Fruit fly (Drosophila melanogaster) whole organism, embryonic: ENCODE measurements around the gene Bsg.

Source experiments
- Adf1 ChIP-seq: fragments of 200-800 bp; sonication (Bioruptor generic); IDR thresholded peaks from 2 replicates; pipeline ENCODE4 v1.3.6; 2022; ENCODE audit warnings: missing biosample characterization, missing genetic modification characterization
- Atf3 ChIP-seq: fragments of 200-800 bp; sonication (Bioruptor generic); optimal IDR thresholded peaks from 3 replicates; lab custom pipeline; 2016; ENCODE audit warnings: missing biosample characterization, missing genetic modification characterization
- Atf6 ChIP-seq: fragments of 200-800 bp; sonication (Bioruptor generic); IDR thresholded peaks from 2 replicates; pipeline ENCODE4 v1.3.6; 2022; ENCODE audit warnings: missing biosample characterization, missing genetic modification characterization
- Blimp-1 ChIP-seq: fragments of 200-800 bp; sonication (Bioruptor generic); optimal IDR thresholded peaks from 3 replicates; lab custom pipeline; 2018; ENCODE audit warnings: missing biosample characterization, missing genetic modification characterization, mild to moderate bottlenecking, moderate library complexity, missing genetic modification reagents
- CG10366 ChIP-seq: fragments of 200-800 bp; sonication (Bioruptor generic); IDR thresholded peaks from 2 replicates; pipeline ENCODE4 v1.3.6; 2022; ENCODE audit warnings: missing biosample characterization, missing genetic modification characterization
- CG11398 ChIP-seq: fragments of 200-800 bp; sonication (Bioruptor generic); optimal IDR thresholded peaks from 2 replicates; lab custom pipeline; 2016; ENCODE audit warnings: missing biosample characterization, missing genetic modification characterization
- CG13296 ChIP-seq: fragments of 200-800 bp; sonication (Bioruptor generic); optimal IDR thresholded peaks from 3 replicates; lab custom pipeline; 2018; ENCODE audit warnings: missing biosample characterization, mild to moderate bottlenecking, missing genetic modification characterization
- CG13624 ChIP-seq: fragments of 200-800 bp; sonication (Bioruptor generic); optimal IDR thresholded peaks from 2 replicates; lab custom pipeline; 2016; ENCODE audit warnings: missing biosample characterization, missing genetic modification characterization
- CG15269 ChIP-seq: fragments of 200-800 bp; sonication (Bioruptor generic); optimal IDR thresholded peaks from 2 replicates; lab custom pipeline; 2018; ENCODE audit warnings: missing biosample characterization, mild to moderate bottlenecking, missing genetic modification characterization, moderate library complexity
- CG1792 ChIP-seq: fragments of 200-800 bp; sonication (Bioruptor generic); optimal IDR thresholded peaks from 2 replicates; lab custom pipeline; 2016; ENCODE audit warnings: missing biosample characterization, missing genetic modification characterization
- CG32767 ChIP-seq: fragments of 200-800 bp; sonication (Bioruptor generic); IDR thresholded peaks from 2 replicates; pipeline ENCODE4 v1.3.6; 2022; ENCODE audit warnings: missing biosample characterization, missing genetic modification characterization
- CG4854 ChIP-seq: fragments of 200-800 bp; sonication (Bioruptor generic); optimal IDR thresholded peaks from 2 replicates; lab custom pipeline; 2016; ENCODE audit warnings: missing biosample characterization, missing genetic modification characterization, inconsistent platforms
- CG6272 ChIP-seq: fragments of 200-800 bp; sonication (Bioruptor generic); IDR thresholded peaks from 2 replicates; pipeline ENCODE4 v1.3.6; 2022; ENCODE audit warnings: missing biosample characterization, missing genetic modification characterization
- CG6689 ChIP-seq: fragments of 200-800 bp; sonication (Bioruptor generic); IDR thresholded peaks from 2 replicates; pipeline ENCODE4 v1.3.6; 2022; ENCODE audit warnings: missing biosample characterization, missing genetic modification characterization
- CG7839 ChIP-seq: fragments of 200-800 bp; sonication (Bioruptor generic); optimal IDR thresholded peaks from 3 replicates; lab custom pipeline; 2018; ENCODE audit warnings: missing biosample characterization, mild to moderate bottlenecking, missing genetic modification characterization, moderate library complexity
- CG7963 ChIP-seq: fragments of 200-800 bp; sonication (Bioruptor generic); IDR thresholded peaks from 3 replicates; pipeline ENCODE4 v1.3.6; 2022; ENCODE audit warnings: missing biosample characterization, missing genetic modification characterization; ENCODE audit not compliant: partially characterized antibody
- CG8359 ChIP-seq: fragments of 200-800 bp; sonication (Bioruptor generic); optimal IDR thresholded peaks from 2 replicates; lab custom pipeline; 2017; ENCODE audit warnings: missing biosample characterization, mild to moderate bottlenecking, missing genetic modification characterization, borderline replicate concordance
- CG9727 ChIP-seq: fragments of 200-800 bp; sonication (Bioruptor generic); optimal IDR thresholded peaks from 3 replicates; lab custom pipeline; 2017; ENCODE audit warnings: missing biosample characterization, mild to moderate bottlenecking, missing genetic modification characterization
- CG9817 ChIP-seq: fragments of 200-800 bp; sonication (Bioruptor generic); optimal IDR thresholded peaks from 2 replicates; lab custom pipeline; 2018; ENCODE audit warnings: missing biosample characterization, mild to moderate bottlenecking, missing genetic modification characterization, moderate library complexity
- Deaf1 ChIP-seq: fragments of 200-800 bp; optimal IDR thresholded peaks from 3 replicates; lab custom pipeline; 2019; ENCODE audit warnings: missing biosample characterization, mild to moderate bottlenecking, missing genetic modification characterization, moderate library complexity
- Dll ChIP-seq: fragments of 200-800 bp; sonication (Bioruptor generic); IDR thresholded peaks from 4 replicates; pipeline ENCODE4 v1.3.6; 2022; ENCODE audit warnings: missing biosample characterization, missing genetic modification characterization; ENCODE audit not compliant: partially characterized antibody
- Doc3 ChIP-seq: fragments of 200-800 bp; sonication (Bioruptor generic); IDR thresholded peaks from 3 replicates; pipeline ENCODE4 v1.3.6; 2022; ENCODE audit warnings: missing biosample characterization, missing genetic modification characterization; ENCODE audit not compliant: partially characterized antibody
- Ets65A ChIP-seq: fragments of 200-800 bp; sonication (Bioruptor generic); peaks from one replicate; lab custom pipeline; 2016; ENCODE audit warnings: missing biosample characterization, missing genetic modification characterization
- Ets97D ChIP-seq: fragments of 200-800 bp; sonication (Bioruptor generic); optimal IDR thresholded peaks from 3 replicates; lab custom pipeline; 2016; ENCODE audit warnings: missing biosample characterization, missing genetic modification characterization
- Fer3 ChIP-seq: fragments of 200-800 bp; sonication (Bioruptor generic); optimal IDR thresholded peaks from 2 replicates; lab custom pipeline; 2018; ENCODE audit warnings: missing biosample characterization, mild to moderate bottlenecking, missing genetic modification characterization, moderate library complexity
- HmgD ChIP-seq: fragments of 200-800 bp; sonication (Bioruptor generic); optimal IDR thresholded peaks from 3 replicates; lab custom pipeline; 2016; ENCODE audit warnings: missing biosample characterization, missing genetic modification characterization
- Kr ChIP-seq: fragments of 200-800 bp; sonication (Bioruptor generic); optimal IDR thresholded peaks from 2 replicates; lab custom pipeline; 2017; ENCODE audit warnings: missing biosample characterization, mild to moderate bottlenecking, missing genetic modification characterization
- Lim3 ChIP-seq: fragments of 200-800 bp; sonication (Bioruptor generic); IDR thresholded peaks from 2 replicates; pipeline ENCODE4 v1.3.6; 2022; ENCODE audit warnings: missing biosample characterization, missing genetic modification characterization
- Nf-YA ChIP-seq: fragments of 200-800 bp; sonication (Bioruptor generic); IDR thresholded peaks from 2 replicates; pipeline ENCODE4 v1.3.6; 2022; ENCODE audit warnings: missing biosample characterization, missing genetic modification characterization
- NfI ChIP-seq: fragments of 200-800 bp; sonication (Bioruptor generic); optimal IDR thresholded peaks from 3 replicates; lab custom pipeline; 2018; ENCODE audit warnings: missing biosample characterization, mild to moderate bottlenecking, missing genetic modification characterization, moderate library complexity
- Oaz ChIP-seq: fragments of 200-800 bp; sonication (Bioruptor generic); IDR thresholded peaks from 2 replicates; pipeline ENCODE4 v1.3.6; 2022; ENCODE audit warnings: missing biosample characterization, missing genetic modification characterization
- Ptx1 ChIP-seq: fragments of 200-800 bp; sonication (Bioruptor generic); IDR thresholded peaks from 2 replicates; pipeline ENCODE4 v1.3.6; 2022; ENCODE audit warnings: missing biosample characterization, missing genetic modification characterization
- Sry-δ ChIP-seq: fragments of 200-800 bp; sonication (Bioruptor generic); optimal IDR thresholded peaks from 2 replicates; lab custom pipeline; 2016; ENCODE audit warnings: missing biosample characterization, missing genetic modification characterization
- aop ChIP-seq: fragments of 200-800 bp; sonication (Bioruptor generic); IDR thresholded peaks from 2 replicates; pipeline ENCODE4 v1.3.6; 2022; ENCODE audit warnings: missing biosample characterization, missing genetic modification characterization
- br ChIP-seq: fragments of >200 bp; optimal IDR thresholded peaks from 2 replicates; lab custom pipeline; 2017
- danr ChIP-seq: fragments of 200-800 bp; sonication (Bioruptor generic); IDR thresholded peaks from 2 replicates; pipeline ENCODE4 v1.3.6; 2022; ENCODE audit warnings: missing biosample characterization, missing genetic modification characterization
- jing ChIP-seq: fragments of 200-800 bp; sonication (Bioruptor generic); optimal IDR thresholded peaks from 2 replicates; lab custom pipeline; 2018; ENCODE audit warnings: missing biosample characterization, mild to moderate bottlenecking, missing genetic modification characterization
- lola ChIP-seq, 3 experiments: fragments of >200 bp in 2 of 3; fragments of 200-800 bp in 1 of 3; sonication (Bioruptor generic) in 1 of 3; optimal IDR thresholded peaks; 2 replicates each; lab custom pipeline; 2017 to 2019; ENCODE audit warnings: missing biosample characterization in 3 of 3, missing genetic modification characterization in 3 of 3, mild to moderate bottlenecking in 1 of 3, moderate library complexity in 1 of 3
- oc ChIP-seq: fragments of 200-800 bp; sonication (Bioruptor generic); optimal IDR thresholded peaks from 2 replicates; lab custom pipeline; 2018; ENCODE audit warnings: missing biosample characterization, mild to moderate bottlenecking, missing genetic modification characterization, moderate library complexity
- onecut ChIP-seq: fragments of 200-800 bp; sonication (Bioruptor generic); IDR thresholded peaks from 2 replicates; pipeline ENCODE4 v1.3.6; 2022; ENCODE audit warnings: missing biosample characterization, missing genetic modification characterization
- org-1 ChIP-seq: fragments of 200-800 bp; sonication (Bioruptor generic); optimal IDR thresholded peaks from 2 replicates; lab custom pipeline; 2017; ENCODE audit warnings: missing biosample characterization, missing genetic modification characterization
- p53 ChIP-seq: fragments of 200-800 bp; sonication (Bioruptor generic); optimal IDR thresholded peaks from 2 replicates; lab custom pipeline; 2016; ENCODE audit warnings: missing biosample characterization, missing genetic modification characterization
- peb ChIP-seq: fragments of 200-800 bp; sonication (Bioruptor generic); IDR thresholded peaks from 2 replicates; pipeline ENCODE4 v1.3.6; 2022; ENCODE audit warnings: missing biosample characterization, missing genetic modification characterization
- phol ChIP-seq: fragments of 200-800 bp; sonication (Bioruptor generic); optimal IDR thresholded peaks from 3 replicates; lab custom pipeline; 2018; ENCODE audit warnings: missing biosample characterization, mild to moderate bottlenecking, missing genetic modification characterization, moderate library complexity
- prd ChIP-seq, 3 experiments: fragments of >200 bp in 2 of 3; fragments of 200-800 bp in 1 of 3; sonication (Bioruptor generic) in 1 of 3; optimal IDR thresholded peaks in 2 of 3; IDR thresholded peaks in 1 of 3; 2 replicates in 2 of 3; 3 replicates in 1 of 3; pipeline versions ENCODE4 v1.3.6 to Lab custom; 2017 to 2022; ENCODE audit warnings: missing biosample characterization in 1 of 3, missing genetic modification characterization in 1 of 3
- ro ChIP-seq: fragments of 200-800 bp; sonication (Bioruptor generic); IDR thresholded peaks from 2 replicates; pipeline ENCODE4 v1.3.6; 2022; ENCODE audit warnings: missing biosample characterization, missing genetic modification characterization
- sd ChIP-seq: fragments of 200-800 bp; sonication (Bioruptor generic); optimal IDR thresholded peaks from 3 replicates; lab custom pipeline; 2018; ENCODE audit warnings: missing biosample characterization, mild to moderate bottlenecking, missing genetic modification characterization, moderate library complexity
- shn ChIP-seq: fragments of 200-800 bp; sonication (Bioruptor generic); optimal IDR thresholded peaks from 3 replicates; lab custom pipeline; 2016; ENCODE audit warnings: missing biosample characterization, missing genetic modification characterization
- sim ChIP-seq: fragments of 200-800 bp; sonication (Bioruptor generic); IDR thresholded peaks from 2 replicates; pipeline ENCODE4 v1.3.6; 2022; ENCODE audit warnings: missing biosample characterization, missing genetic modification characterization
- vfl ChIP-seq: fragments of 200-800 bp; sonication (Bioruptor generic); optimal IDR thresholded peaks from 2 replicates; lab custom pipeline; 2016; ENCODE audit warnings: missing biosample characterization, missing genetic modification characterization
- vvl ChIP-seq: fragments of 200-800 bp; sonication (Bioruptor generic); IDR thresholded peaks from 2 replicates; pipeline ENCODE4 v1.3.6; 2022; ENCODE audit warnings: missing biosample characterization, missing genetic modification characterization
- zf30C ChIP-seq: fragments of 200-800 bp; sonication (Bioruptor generic); optimal IDR thresholded peaks from 3 replicates; lab custom pipeline; 2018; ENCODE audit warnings: missing biosample characterization, mild to moderate bottlenecking, missing genetic modification characterization

The Bsg gene

DNA sequence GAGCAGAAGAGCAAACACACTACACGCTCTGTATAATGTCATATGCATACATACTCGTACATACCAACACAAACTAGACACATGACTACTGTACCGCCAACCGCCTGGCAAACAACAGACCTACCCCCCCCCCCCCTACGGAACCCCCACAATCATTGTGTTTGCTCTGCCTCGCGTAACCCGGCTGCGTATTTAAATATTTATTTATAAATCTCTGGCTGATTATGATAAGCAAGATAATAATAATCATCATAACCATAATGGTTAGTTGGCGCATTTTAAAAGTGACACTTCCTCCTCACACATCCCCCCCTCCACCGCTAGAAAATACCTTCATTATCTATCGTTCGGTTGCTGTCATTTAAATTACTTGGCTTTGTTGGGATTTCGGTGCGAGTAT, 14.2 kb downstream of the Bsg start:
- TF ChIP-seq zf30C (no peak), lola (GFP tag; optimal IDR thresholded peaks at IDR 0.05; lab: Kevin White, UChicago) (peak in 1 of 3 experiments; percentile 20), oc (tag; lab: Kevin White, UChicago) (peak; percentile 62), CG15269 (tag; lab: Kevin White, UChicago) (peak; percentile 35), vvl (GFP tag; lab: Robert Waterston, UW) (peak; percentile 39), onecut (GFP tag; lab: Robert Waterston, UW) (peak; percentile 41), peb (no peak), CG6272 (no peak), org-1 (GFP tag; lab: Kevin White, UChicago) (peak; percentile 3), CG9727 (GFP tag; lab: Kevin White, UChicago) (peak; percentile 63), Lim3 (GFP tag; lab: Robert Waterston, UW) (no peak), sd (tag; lab: Kevin White, UChicago) (peak; percentile 87), CG10366 (no peak), Atf3 (GFP tag; lab: Kevin White, UChicago) (no peak), CG6689 (GFP tag; lab: Robert Waterston, UW) (no peak), CG4854 (GFP tag; lab: Kevin White, UChicago) (peak; percentile 16), Ets65A (GFP tag; lab: Kevin White, UChicago) (no peak), Blimp-1 (peak; percentile 43), Kr (GFP tag; lab: Kevin White, UChicago) (no peak), shn (no peak), aop (GFP tag; lab: Robert Waterston, UW) (no peak), Oaz (GFP tag; lab: Robert Waterston, UW) (no peak), Sry-δ (GFP tag; lab: Kevin White, UChicago) (no peak), phol (tag; lab: Kevin White, UChicago) (no peak), p53 (GFP tag; lab: Kevin White, UChicago) (no peak), CG13624 (no peak), CG8359 (GFP tag; lab: Kevin White, UChicago) (peak; percentile 17), Nf-YA (GFP tag; lab: Robert Waterston, UW) (no peak), CG32767 (GFP tag; lab: Robert Waterston, UW) (no peak), CG13296 (peak; percentile 82), Doc3 (GFP tag; lab: Robert Waterston, UW) (no peak), Deaf1 (tag; lab: Kevin White, UChicago) (no peak), Adf1 (GFP tag; lab: Robert Waterston, UW) (peak; percentile 22; the same call in 1 of the 2 replicates), sim (GFP tag; lab: Robert Waterston, UW) (no peak), prd (optimal IDR thresholded peaks at IDR 0.05; lab: Kevin White, UChicago) (peak in 1 of 2 experiments; percentile 21), prd (GFP tag; IDR thresholded peaks at IDR 0.05; lab: Robert Waterston, UW) (no peak), HmgD (GFP tag; lab: Kevin White, UChicago) (no peak), CG7839 (tag; lab: Kevin White, UChicago) (peak; percentile 42), br (lab: Kevin White, UChicago) (no peak), ro (GFP tag; lab: Robert Waterston, UW) (no peak), jing (GFP tag; lab: Kevin White, UChicago) (no peak), Atf6 (GFP tag; lab: Robert Waterston, UW) (no peak; the same call in 1 of the 2 replicates), NfI (GFP tag; lab: Kevin White, UChicago) (peak; percentile 35), CG9817 (tag; lab: Kevin White, UChicago) (peak; percentile 45), Ets97D (GFP tag; lab: Kevin White, UChicago) (no peak), vfl (GFP tag; lab: Kevin White, UChicago) (no peak), CG1792 (GFP tag; lab: Kevin White, UChicago) (no peak), danr (no peak), Dll (no peak), CG7963 (GFP tag; lab: Robert Waterston, UW) (no peak), Ptx1 (GFP tag; lab: Robert Waterston, UW) (no peak), Fer3 (tag; lab: Kevin White, UChicago) (peak; percentile 68), CG11398 (no peak)
